Fruit fly (Drosophila melanogaster) whole organism, pupa: ENCODE data around the gene CG3842.

Experiments
- CG34367 ChIP-seq: fragments of 200-800 bp; sonication (Bioruptor generic); optimal IDR thresholded peaks from 2 replicates; lab custom pipeline; 2018; ENCODE audit warnings: missing biosample characterization, mild to moderate bottlenecking, missing genetic modification characterization
- Pif1A ChIP-seq: fragments of 200-800 bp; sonication (Bioruptor generic); optimal IDR thresholded peaks from 3 replicates; lab custom pipeline; 2016; ENCODE audit warnings: missing biosample characterization, missing genetic modification characterization

DNA sequence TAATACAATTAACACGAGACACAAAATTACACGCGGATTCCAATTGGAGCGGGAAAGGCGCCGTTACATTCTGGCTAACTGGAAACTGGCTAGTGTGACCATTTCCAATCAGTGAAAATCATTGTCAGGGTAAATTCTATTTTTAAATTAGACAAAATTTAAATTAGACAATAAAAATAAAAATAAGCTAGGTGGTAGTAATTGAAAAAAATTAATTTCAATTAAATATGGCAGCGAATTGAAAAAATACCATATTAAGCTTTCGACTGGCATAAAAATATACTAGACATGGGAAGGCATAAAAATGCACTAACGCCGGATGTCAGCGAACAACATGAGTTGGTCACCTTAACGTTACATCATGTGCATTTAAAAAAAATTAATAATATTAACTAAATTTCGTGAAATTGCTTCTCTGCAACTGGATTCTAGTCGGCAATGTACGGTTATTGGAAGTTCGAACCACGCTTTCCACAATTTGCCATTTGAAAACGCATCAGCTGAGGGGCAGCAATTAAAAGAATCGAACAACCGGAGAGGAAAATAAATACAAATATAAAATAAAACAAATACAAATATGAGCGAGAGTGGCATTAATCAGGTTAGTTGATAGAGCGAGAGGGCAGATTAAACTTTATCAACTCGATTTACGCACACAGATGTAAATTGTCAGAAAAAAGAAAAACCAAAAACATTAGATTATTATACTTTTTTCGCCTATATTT, 28.2 kb downstream of the CG3842 start, which contains the start of the genes swa and Marf:
- TF ChIP-seq Pif1A (no peak), CG34367 (tag; lab: Kevin White, UChicago) (no peak)
